Worm (Caenorhabditis elegans) whole organism, L3 larva: ENCODE results near the gene srh-300.

Experiments used
- elt-1 ChIP-seq: fragments of 150-350 bp; optimal IDR thresholded peaks from 2 replicates; lab custom pipeline; 2014; ENCODE audit warnings: missing biosample characterization, missing genetic modification characterization
- hmg-11 ChIP-seq: sonication (generic microtip); optimal IDR thresholded peaks from 2 replicates; lab custom pipeline; 2016; ENCODE audit warnings: missing genetic modification characterization, missing compliant biosample characterization
- nfya-1 ChIP-seq: sonication (generic microtip); optimal IDR thresholded peaks from 2 replicates; lab custom pipeline; 2017; ENCODE audit warnings: missing genetic modification characterization, mild to moderate bottlenecking, missing compliant biosample characterization, antibody characterized with exemption, moderate library complexity; ENCODE audit not compliant: insufficient read depth
- unc-62 ChIP-seq: fragments of 150-350 bp; sonication (generic microtip); optimal IDR thresholded peaks from 4 replicates; lab custom pipeline; 2014; ENCODE audit warnings: missing biosample characterization, missing genetic modification reagents, missing genetic modification characterization

- TF ChIP-seq nfya-1 (tag; lab: Kevin White, UChicago): no peak
- no peak for TF ChIP-seq hmg-11 (tag; lab: Kevin White, UChicago)
- TF ChIP-seq unc-62: no peak
- no peak for TF ChIP-seq elt-1 (tag; lab: Kevin White, UChicago)
These were observed 37.2 kb downstream of the srh-300 start for ce11 chrV:17859065-17859464.
